Worm (Caenorhabditis elegans) whole organism, L4/young adult: Measurements from ENCODE around the gene dnj-10.
A peak's percentile ranks its signal among the peaks of the same experiment; 100 is the strongest.

Experiments
- W03F9.2 ChIP-seq: fragments of 150-350 bp; optimal IDR thresholded peaks from 2 replicates; lab custom pipeline; 2014; ENCODE audit warnings: missing biosample characterization, missing genetic modification characterization
- dao-5 ChIP-seq: sonication (generic microtip); optimal IDR thresholded peaks from 2 replicates; lab custom pipeline; 2016; ENCODE audit warnings: missing genotype, missing genetic modification characterization, moderate library complexity, missing compliant biosample characterization
- him-1 ChIP-seq: sonication (generic microtip); optimal IDR thresholded peaks from 2 replicates; lab custom pipeline; 2016; ENCODE audit warnings: missing genotype, missing genetic modification reagents, missing genetic modification characterization, missing compliant biosample characterization

dnj-10 gene

DNA sequence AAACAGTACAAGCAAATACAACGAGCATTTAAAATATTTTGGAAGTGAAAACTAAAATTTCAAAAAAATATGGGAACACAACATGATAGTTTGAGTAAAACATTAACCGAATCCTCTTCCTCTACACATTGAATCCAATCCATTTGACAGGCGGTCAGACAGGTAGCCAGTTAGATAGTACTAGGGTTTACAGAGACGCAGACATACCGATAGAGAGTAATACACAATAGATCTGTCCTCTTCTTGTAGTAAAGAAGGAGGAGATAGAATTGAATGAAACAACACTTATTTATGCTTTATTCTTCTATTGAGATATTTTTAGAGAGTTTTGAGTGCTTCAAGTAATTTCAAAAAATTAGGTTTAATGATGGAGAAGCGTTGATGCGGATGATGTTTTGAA lies 37.8 kb downstream of the dnj-10 start:
- TF ChIP-seq dao-5 (tag; lab: Kevin White, UChicago) = no peak
- TF ChIP-seq him-1 (tag; lab: Kevin White, UChicago) = no peak
- TF ChIP-seq W03F9.2 (tag; lab: Kevin White, UChicago) = no peak

ce11 chrIII:8674980-8675485 lies 44.1 kb downstream of the dnj-10 start, which contains the start of gene pgl-2:
TSS of gene pgl-2 (minus strand) at chrIII:8675435.
- TF ChIP-seq W03F9.2 (tag; lab: Kevin White, UChicago) (no peak), him-1 (tag; lab: Kevin White, UChicago) (no peak), dao-5 (tag; lab: Kevin White, UChicago) (no peak)

ce11 chrIII:8678371-8678770 lies 47.4 kb downstream of the dnj-10 start:
- TF ChIP-seq dao-5 (tag; lab: Kevin White, UChicago) (peak; percentile 61), him-1 (tag; lab: Kevin White, UChicago) (peak; percentile 75), W03F9.2 (tag; lab: Kevin White, UChicago) (peak; percentile 18)
